Worm (Caenorhabditis elegans): Measurements from ENCODE around the gene C06B8.7.

Gene C06B8.7

ce11 chrV:15505068-15505467 lies 6.5 kb downstream of the C06B8.7 start (continued):
- TF ChIP-seq nfya-1 (tag; optimal IDR thresholded peaks at IDR 0.05; ENCODE audit: borderline replicate concordance, insufficient read depth) (no peak), dpff-1 (tag; optimal IDR thresholded peaks at IDR 0.05) (no peak), K11D2.4 (GFP tag; IDR thresholded peaks at IDR 0.05) (peak; percentile 43; the same call in 1 of the 2 replicates), nhr-179 (tag; optimal IDR thresholded peaks at IDR 0.05) (no peak), ztf-18 (tag; optimal IDR thresholded peaks at IDR 0.05) (peak; percentile 46), ama-1 (optimal IDR thresholded peaks at IDR 0.05) (no peak), ama-1 (GFP tag; optimal IDR thresholded peaks at IDR 0.05) (no peak), ztf-22 (GFP tag; optimal IDR thresholded peaks at IDR 0.05) (no peak), Y95B8A.8 (GFP tag; IDR thresholded peaks at IDR 0.05) (no peak), madf-8 (GFP tag; conservative IDR thresholded peaks at IDR 0.05) (no peak), Y56A3A.18 (GFP tag; IDR thresholded peaks at IDR 0.05) (peak; percentile 71; the same call in 1 of the 2 replicates), B0035.1 (tag; optimal IDR thresholded peaks at IDR 0.05) (no peak), hlh-12 (tag; optimal IDR thresholded peaks at IDR 0.05) (no peak), ZK185.1 (tag; optimal IDR thresholded peaks at IDR 0.05; ENCODE audit: poor library complexity, severe bottlenecking) (peak; percentile 24), ceh-27 (GFP tag; optimal IDR thresholded peaks at IDR 0.05) (peak; percentile 44), B0336.3 (GFP tag; IDR thresholded peaks at IDR 0.05) (no peak), atf-7 (tag; optimal IDR thresholded peaks at IDR 0.05) (no peak), hlh-26 (GFP tag; conservative IDR thresholded peaks at IDR 0.05) (no peak), snpc-3.4 (tag; optimal IDR thresholded peaks at IDR 0.05) (no peak), F52B5.7 (tag; optimal IDR thresholded peaks at IDR 0.05) (peak; percentile 53), F55B11.4 (tag; optimal IDR thresholded peaks at IDR 0.05; ENCODE audit: borderline replicate concordance, insufficient read depth) (no peak), ztf-28 (GFP tag; IDR thresholded peaks at IDR 0.05) (peak; percentile 70; the same call in 1 of the 2 replicates), nhr-80 (tag; optimal IDR thresholded peaks at IDR 0.05) (peak; percentile 24), unc-62 (GFP tag; optimal IDR thresholded peaks at IDR 0.05) (no peak), aptf-2 (GFP tag; conservative IDR thresholded peaks at IDR 0.05) (no peak), madf-10 (tag; optimal IDR thresholded peaks at IDR 0.05) (no peak), attf-6 (GFP tag; IDR thresholded peaks at IDR 0.05) (peak; percentile 33; the same call in 1 of the 2 replicates), hmg-1.2 (GFP tag; IDR thresholded peaks at IDR 0.05) (peak; percentile 64), F57A8.1 (GFP tag; optimal IDR thresholded peaks at IDR 0.05) (no peak), ztf-3 (GFP tag; optimal IDR thresholded peaks at IDR 0.05) (no peak), K12H6.12 (tag; optimal IDR thresholded peaks at IDR 0.05) (no peak), F37B4.10 (GFP tag; IDR thresholded peaks at IDR 0.05) (no peak), F39B2.1 (GFP tag; IDR thresholded peaks at IDR 0.05) (no peak), F57C9.4 (tag; optimal IDR thresholded peaks at IDR 0.05) (no peak), tlf-1 (GFP tag; optimal IDR thresholded peaks at IDR 0.05) (no peak), ztf-26 (tag; optimal IDR thresholded peaks at IDR 0.05) (peak; percentile 22), ets-4 (GFP tag; optimal IDR thresholded peaks at IDR 0.05) (no peak), hsf-1 (GFP tag; IDR thresholded peaks at IDR 0.05) (0 out of 2 replicates have a peak, but pooled peaks have one; percentile 42), egl-18 (GFP tag; IDR thresholded peaks at IDR 0.05) (no peak), dpl-1 (GFP tag; optimal IDR thresholded peaks at IDR 0.05) (no peak), unc-130 (GFP tag; optimal IDR thresholded peaks at IDR 0.05) (no peak), fkh-3 (tag; optimal IDR thresholded peaks at IDR 0.05) (no peak), nhr-90 (tag; optimal IDR thresholded peaks at IDR 0.05) (peak; percentile 38), mcd-1 (GFP tag; IDR thresholded peaks at IDR 0.05) (peak; percentile 56; the same call in 1 of the 2 replicates), mxl-1 (tag; optimal IDR thresholded peaks at IDR 0.05) (no peak), nhr-120 (GFP tag; IDR thresholded peaks at IDR 0.05) (0 out of 2 replicates have a peak, but pooled peaks have one; percentile 30), ceh-91 (GFP tag; IDR thresholded peaks at IDR 0.05) (no peak), ceh-58 (GFP tag; IDR thresholded peaks at IDR 0.05) (0 out of 2 replicates have a peak, but pooled peaks have one; percentile 62), him-1 (tag; optimal IDR thresholded peaks at IDR 0.05) (peak; percentile 20), dox-1 (GFP tag; IDR thresholded peaks at IDR 0.05) (peak; percentile 63)
